Worm (Caenorhabditis elegans) whole organism, L3 larva: ENCODE data around the gene srh-299.

Experiments used
- R02D3.7 ChIP-seq: fragments of 150-350 bp; optimal IDR thresholded peaks from 2 replicates; lab custom pipeline; 2014; ENCODE audit warnings: missing biosample characterization, missing genetic modification characterization
- ZK546.5 ChIP-seq: sonication (generic microtip); optimal IDR thresholded peaks from 2 replicates; lab custom pipeline; 2017; ENCODE audit warnings: missing biosample characterization, missing genetic modification characterization
- aly-2 ChIP-seq: fragments of 150-350 bp; optimal IDR thresholded peaks from 2 replicates; lab custom pipeline; 2014; ENCODE audit warnings: missing biosample characterization, missing genetic modification characterization
- ceh-16 ChIP-seq: sonication (generic microtip); optimal IDR thresholded peaks from 2 replicates; lab custom pipeline; 2017; ENCODE audit warnings: missing biosample characterization, missing genetic modification characterization
- ceh-28 ChIP-seq: fragments of 150-350 bp; optimal IDR thresholded peaks from 2 replicates; lab custom pipeline; 2014; ENCODE audit warnings: missing biosample characterization, missing genetic modification reagents, missing genetic modification characterization
- ceh-82 ChIP-seq: fragments of 150-350 bp; optimal IDR thresholded peaks from 2 replicates; lab custom pipeline; 2014; ENCODE audit warnings: missing biosample characterization, missing genetic modification characterization
- ceh-9 ChIP-seq: sonication (generic microtip); optimal IDR thresholded peaks from 2 replicates; lab custom pipeline; 2018; ENCODE audit warnings: missing biosample characterization, missing genetic modification characterization
- daf-12 ChIP-seq: fragments of 150-350 bp; optimal IDR thresholded peaks from 2 replicates; lab custom pipeline; 2014; ENCODE audit warnings: missing biosample characterization, missing genetic modification reagents, missing genetic modification characterization
- egl-27 ChIP-seq: sonication (generic microtip); optimal IDR thresholded peaks from 4 replicates; lab custom pipeline; 2017; ENCODE audit warnings: missing biosample characterization, missing genetic modification reagents, missing genetic modification characterization
- elt-1 ChIP-seq: fragments of 150-350 bp; optimal IDR thresholded peaks from 2 replicates; lab custom pipeline; 2014; ENCODE audit warnings: missing biosample characterization, missing genetic modification characterization
- elt-2 ChIP-seq: sonication (generic microtip); optimal IDR thresholded peaks from 2 replicates; lab custom pipeline; 2016; ENCODE audit warnings: missing genetic modification reagents, mild to moderate bottlenecking, missing genetic modification characterization, missing compliant biosample characterization
- elt-3 ChIP-seq, 3 experiments: fragments of 150-350 bp in 1 of 3; sonication (generic microtip) in 2 of 3; optimal IDR thresholded peaks; 2 replicates in 2 of 3; 4 replicates in 1 of 3; lab custom pipeline; 2014 to 2017; ENCODE audit warnings: missing biosample characterization in 3 of 3, missing genetic modification characterization in 3 of 3
- eor-1 ChIP-seq, 2 experiments: fragments of 150-350 bp; optimal IDR thresholded peaks; 2 replicates each; lab custom pipeline; 2014 to 2018; ENCODE audit warnings: missing biosample characterization in 2 of 2, missing genetic modification characterization in 2 of 2
- fos-1 ChIP-seq: fragments of 150-350 bp; optimal IDR thresholded peaks from 2 replicates; lab custom pipeline; 2014; ENCODE audit warnings: missing biosample characterization, missing genetic modification characterization
- hmg-11 ChIP-seq: sonication (generic microtip); optimal IDR thresholded peaks from 2 replicates; lab custom pipeline; 2016; ENCODE audit warnings: missing genetic modification characterization, missing compliant biosample characterization
- jun-1 ChIP-seq: fragments of 150-350 bp; optimal IDR thresholded peaks from 2 replicates; lab custom pipeline; 2014; ENCODE audit warnings: missing biosample characterization, missing genetic modification reagents, missing genetic modification characterization
- lin-15B ChIP-seq: fragments of 150-350 bp; optimal IDR thresholded peaks from 2 replicates; lab custom pipeline; 2014; ENCODE audit warnings: missing biosample characterization, missing genetic modification characterization
- lin-39 ChIP-seq: fragments of 150-350 bp; optimal IDR thresholded peaks from 2 replicates; lab custom pipeline; 2018; ENCODE audit warnings: missing biosample characterization, missing genetic modification reagents, missing genetic modification characterization
- lsy-12 ChIP-seq: sonication (generic microtip); optimal IDR thresholded peaks from 2 replicates; lab custom pipeline; 2016; ENCODE audit warnings: mild to moderate bottlenecking, missing genetic modification characterization, missing compliant biosample characterization
- mml-1 ChIP-seq: fragments of 150-350 bp; sonication (generic microtip); optimal IDR thresholded peaks from 3 replicates; lab custom pipeline; 2014; ENCODE audit warnings: missing biosample characterization, missing genetic modification characterization
- nhr-12 ChIP-seq: fragments of 150-350 bp; optimal IDR thresholded peaks from 2 replicates; lab custom pipeline; 2014; ENCODE audit warnings: missing biosample characterization, missing genetic modification characterization
- nhr-237 ChIP-seq: fragments of 150-350 bp; optimal IDR thresholded peaks from 2 replicates; lab custom pipeline; 2014; ENCODE audit warnings: missing biosample characterization, missing genetic modification characterization
- nhr-25 ChIP-seq: sonication (generic microtip); optimal IDR thresholded peaks from 2 replicates; lab custom pipeline; 2017; ENCODE audit warnings: missing biosample characterization, missing genetic modification characterization
- nhr-28 ChIP-seq: fragments of 150-350 bp; optimal IDR thresholded peaks from 2 replicates; lab custom pipeline; 2014; ENCODE audit warnings: missing biosample characterization, missing genetic modification characterization
- nhr-43 ChIP-seq: sonication (generic microtip); optimal IDR thresholded peaks from 2 replicates; lab custom pipeline; 2016; ENCODE audit warnings: mild to moderate bottlenecking, missing genetic modification characterization, missing compliant biosample characterization; ENCODE audit not compliant: poor library complexity, severe bottlenecking
- nhr-67 ChIP-seq: fragments of 150-350 bp; optimal IDR thresholded peaks from 2 replicates; lab custom pipeline; 2014; ENCODE audit warnings: missing biosample characterization, missing genetic modification characterization
- nhr-76 ChIP-seq: fragments of 150-350 bp; sonication (generic microtip); optimal IDR thresholded peaks from 5 replicates; lab custom pipeline; 2014; ENCODE audit warnings: missing biosample characterization, missing genetic modification characterization
- nhr-77 ChIP-seq: fragments of 150-350 bp; optimal IDR thresholded peaks from 2 replicates; lab custom pipeline; 2014; ENCODE audit warnings: missing biosample characterization, missing genetic modification characterization
- pha-4 ChIP-seq: fragments of 150-350 bp; optimal IDR thresholded peaks from 2 replicates; lab custom pipeline; 2014; ENCODE audit warnings: missing biosample characterization, missing genetic modification reagents, missing genetic modification characterization
- sea-2 ChIP-seq: fragments of 150-350 bp; sonication (generic microtip); optimal IDR thresholded peaks from 4 replicates; lab custom pipeline; 2014; ENCODE audit warnings: missing biosample characterization, missing genetic modification reagents, missing genetic modification characterization
- skn-1 ChIP-seq: fragments of 150-350 bp; optimal IDR thresholded peaks from 2 replicates; lab custom pipeline; 2014; ENCODE audit warnings: missing biosample characterization, missing genetic modification characterization
- snpc-4 ChIP-seq: fragments of 150-350 bp; optimal IDR thresholded peaks from 2 replicates; lab custom pipeline; 2014; ENCODE audit warnings: missing biosample characterization, missing genetic modification characterization
- tbx-2 ChIP-seq: sonication (generic microtip); optimal IDR thresholded peaks from 2 replicates; lab custom pipeline; 2016; ENCODE audit warnings: mild to moderate bottlenecking, missing genetic modification characterization, missing compliant biosample characterization
- unc-39 ChIP-seq: sonication (generic microtip); optimal IDR thresholded peaks from 4 replicates; lab custom pipeline; 2017; ENCODE audit warnings: missing biosample characterization, missing genetic modification characterization
- unc-62 ChIP-seq: fragments of 150-350 bp; sonication (generic microtip); optimal IDR thresholded peaks from 4 replicates; lab custom pipeline; 2014; ENCODE audit warnings: missing biosample characterization, missing genetic modification reagents, missing genetic modification characterization
- zag-1 ChIP-seq: fragments of 150-350 bp; optimal IDR thresholded peaks from 2 replicates; lab custom pipeline; 2014; ENCODE audit warnings: missing biosample characterization, missing genetic modification characterization
- ztf-11 ChIP-seq: fragments of 150-350 bp; optimal IDR thresholded peaks from 2 replicates; lab custom pipeline; 2014; ENCODE audit warnings: missing biosample characterization, missing genetic modification characterization
- ztf-4 ChIP-seq: fragments of 150-350 bp; optimal IDR thresholded peaks from 2 replicates; lab custom pipeline; 2014; ENCODE audit warnings: missing biosample characterization, missing genetic modification characterization

srh-299 gene

DNA sequence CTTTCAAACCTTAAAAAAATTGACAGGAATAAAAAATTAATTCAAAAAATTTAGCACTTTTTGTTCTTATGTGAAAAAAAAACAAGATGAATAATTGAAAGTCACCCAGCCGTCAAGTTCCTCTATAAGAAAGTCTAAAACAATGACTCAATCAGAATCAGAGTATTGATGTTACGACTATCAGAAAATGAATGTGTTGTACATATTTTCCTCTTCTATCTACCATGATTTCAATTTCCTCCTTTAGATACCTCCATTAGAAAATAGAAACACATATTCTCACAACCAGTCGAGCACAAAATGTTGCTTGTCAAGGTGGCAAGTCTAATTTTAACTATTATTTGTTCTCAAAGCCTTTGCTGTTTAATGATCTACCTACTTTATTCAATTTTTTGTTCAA, 43.2 kb upstream of the srh-299 start, which contains the start of gene srbc-48:
Gene srbc-48 (plus strand): TSS at position 301 of the 400 bp plus-strand sequence.
- TF ChIP-seq aly-2 (tag; lab: Kevin White, UChicago): no peak
- no peak for TF ChIP-seq eor-1 (tag; optimal IDR thresholded peaks at IDR 0.05; lab: Kevin White, UChicago)
- no peak for TF ChIP-seq tbx-2 (tag; lab: Kevin White, UChicago)
- no peak for TF ChIP-seq nhr-12 (tag; lab: Kevin White, UChicago)
- TF ChIP-seq R02D3.7 (tag; lab: Kevin White, UChicago): no peak
- no peak for TF ChIP-seq unc-62 (GFP tag; lab: Kevin White, UChicago)
- no peak for TF ChIP-seq ceh-16 (tag; lab: Kevin White, UChicago)
- no peak for TF ChIP-seq nhr-76 (tag; lab: Kevin White, UChicago)
- no peak for TF ChIP-seq zag-1 (tag; lab: Kevin White, UChicago)
- TF ChIP-seq snpc-4 (tag; lab: Kevin White, UChicago): no peak
- no peak for TF ChIP-seq ztf-11
- no peak for TF ChIP-seq elt-1

ce11 chrV:15821398-15821797, 41.7 kb upstream of the srh-299 start, which contains the start of gene srbc-49:
Gene srbc-49 (plus strand): TSS chrV:15821698.
- TF ChIP-seq nhr-76 (tag; lab: Kevin White, UChicago): no peak
- no peak for TF ChIP-seq sea-2 (GFP tag; lab: Kevin White, UChicago)
- TF ChIP-seq tbx-2 (tag; lab: Kevin White, UChicago): no peak
- TF ChIP-seq daf-12 (tag; lab: Kevin White, UChicago): no peak
- TF ChIP-seq nhr-67: no peak
- no peak for TF ChIP-seq eor-1 (tag; optimal IDR thresholded peaks at IDR 0.05; lab: Kevin White, UChicago)
- TF ChIP-seq ceh-9 (tag; lab: Kevin White, UChicago): no peak
- TF ChIP-seq nhr-77: no peak
- no peak for TF ChIP-seq mml-1
- no peak for TF ChIP-seq unc-39 (tag; lab: Kevin White, UChicago)
- no peak for TF ChIP-seq pha-4
- TF ChIP-seq snpc-4 (tag; lab: Kevin White, UChicago): no peak
- TF ChIP-seq ztf-4: no peak
- no peak for TF ChIP-seq zag-1 (tag; lab: Kevin White, UChicago)
- TF ChIP-seq lin-15B (tag; lab: Kevin White, UChicago): no peak
- TF ChIP-seq elt-1: no peak
- TF ChIP-seq aly-2 (tag; lab: Kevin White, UChicago): no peak
- TF ChIP-seq fos-1 (tag; lab: Kevin White, UChicago): no peak

DNA sequence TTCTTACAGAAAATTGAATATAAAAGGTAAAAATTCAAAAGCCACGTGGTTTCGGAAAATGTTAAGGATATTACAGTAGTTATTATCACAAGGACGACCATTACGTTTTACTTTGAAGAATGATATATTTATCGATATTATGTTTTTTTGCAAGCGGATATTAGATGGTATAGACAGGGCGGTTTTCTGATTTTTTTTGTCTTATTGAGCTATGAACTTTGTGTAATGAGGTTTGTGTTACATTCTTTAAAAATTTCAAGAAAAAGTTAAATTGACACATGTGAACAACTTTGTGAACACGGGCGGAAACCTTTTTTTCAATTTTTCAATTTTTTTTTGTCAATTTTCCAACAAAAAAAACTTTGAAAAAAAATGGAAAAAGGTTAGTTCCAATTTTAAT, 38.3 kb upstream of the srh-299 start, which contains the start of gene srbc-50:
Gene srbc-50 (minus strand): TSS at position 101 of the 400 bp plus-strand sequence.
- no peak for TF ChIP-seq unc-62 (GFP tag; lab: Kevin White, UChicago)
- TF ChIP-seq lsy-12: no peak
- TF ChIP-seq nhr-237: no peak
- no peak for TF ChIP-seq lin-39 (tag; lab: Kevin White, UChicago)
- no peak for TF ChIP-seq ztf-11
- no peak for TF ChIP-seq ceh-28 (tag; lab: Kevin White, UChicago)
- no peak for TF ChIP-seq nhr-28 (tag; lab: Kevin White, UChicago)
- no peak for TF ChIP-seq ceh-16 (tag; lab: Kevin White, UChicago)
- TF ChIP-seq egl-27 (tag; lab: Kevin White, UChicago): no peak
- TF ChIP-seq nhr-25: no peak
- no peak for TF ChIP-seq hmg-11 (tag; lab: Kevin White, UChicago)
- no peak for TF ChIP-seq skn-1
- no peak for TF ChIP-seq ceh-9 (tag; lab: Kevin White, UChicago)
- no peak for TF ChIP-seq unc-39 (tag; lab: Kevin White, UChicago)

- no peak for TF ChIP-seq ZK546.5 (tag; lab: Kevin White, UChicago)
- TF ChIP-seq jun-1 (tag; lab: Kevin White, UChicago): no peak
- TF ChIP-seq skn-1: no peak
- TF ChIP-seq elt-3 (tag; optimal IDR thresholded peaks at IDR 0.05; lab: Kevin White, UChicago): no peak
- TF ChIP-seq snpc-4 (tag; lab: Kevin White, UChicago): no peak
- no peak for TF ChIP-seq egl-27 (tag; lab: Kevin White, UChicago)
- TF ChIP-seq elt-2 (tag; lab: Kevin White, UChicago): no peak
- TF ChIP-seq nhr-43 (tag; lab: Kevin White, UChicago): no peak
- no peak for TF ChIP-seq elt-1
- TF ChIP-seq nhr-76 (tag; lab: Kevin White, UChicago): no peak
- TF ChIP-seq ceh-82: no peak
- no peak for TF ChIP-seq tbx-2 (tag; lab: Kevin White, UChicago)
- no peak for TF ChIP-seq ceh-28 (tag; lab: Kevin White, UChicago)
- no peak for TF ChIP-seq daf-12 (tag; lab: Kevin White, UChicago)
- TF ChIP-seq ztf-4: no peak
- TF ChIP-seq pha-4: no peak
- TF ChIP-seq mml-1: no peak
- TF ChIP-seq nhr-237: no peak
Measured at ce11 chrV:15826110-15826509, 37.0 kb upstream of the srh-299 start, which contains the start of gene srbc-51. Gene srbc-51 (plus strand): TSS chrV:15826410.
